Worm (Caenorhabditis elegans): ENCODE data around the gene nspd-2.

The nspd-2 gene

DNA sequence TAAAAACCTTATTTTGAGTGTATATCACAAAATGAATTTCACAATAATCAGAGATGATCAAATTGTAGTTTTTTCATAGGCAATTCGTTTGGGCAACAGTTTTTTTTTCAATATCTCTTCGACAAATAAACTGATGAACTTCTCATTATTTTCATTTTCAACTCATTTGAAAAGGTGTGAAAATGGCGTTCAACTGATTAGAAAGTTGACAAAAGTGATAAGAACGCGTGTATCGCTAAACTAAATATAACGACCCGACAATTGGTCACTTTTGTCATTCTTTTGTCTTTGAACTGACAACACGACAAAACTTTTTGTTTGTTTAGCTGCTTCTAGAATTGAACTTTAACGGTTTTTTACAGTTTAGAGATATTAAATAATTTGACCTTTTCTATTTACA lies 11.1 kb downstream of the nspd-2 start:
- TF ChIP-seq W03F9.2 (tag; optimal IDR thresholded peaks at IDR 0.05) = no peak
- TF ChIP-seq him-1 (tag; optimal IDR thresholded peaks at IDR 0.05) = no peak
- no peak for TF ChIP-seq dao-5 (tag; optimal IDR thresholded peaks at IDR 0.05)

DNA sequence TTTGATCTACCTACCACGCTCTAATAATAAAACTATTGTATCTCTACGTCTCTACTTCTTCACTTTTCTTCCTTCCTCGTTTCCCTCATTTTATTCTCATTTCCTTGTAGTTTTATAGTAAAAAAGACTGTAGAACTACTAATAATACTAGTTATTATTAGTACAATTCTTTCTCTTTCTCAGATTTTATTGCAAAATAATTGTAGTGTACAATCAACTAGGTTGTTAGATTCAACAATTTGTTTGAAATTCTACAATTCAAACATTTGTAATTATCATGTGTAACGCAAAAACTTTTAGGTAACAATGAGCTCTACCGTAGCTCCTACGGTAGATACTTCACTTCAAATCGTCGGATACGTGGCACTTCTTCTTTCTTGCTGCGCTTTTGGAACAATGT lies 11.9 kb downstream of the nspd-2 start, which contains the start of gene K07F5.12:
Gene K07F5.12, plus strand, starts transcription at position 301 of the 400 bp plus-strand sequence.
- TF ChIP-seq dao-5 (tag; optimal IDR thresholded peaks at IDR 0.05) (no peak), W03F9.2 (tag; optimal IDR thresholded peaks at IDR 0.05) (no peak), him-1 (tag; optimal IDR thresholded peaks at IDR 0.05) (no peak)

- TF ChIP-seq W03F9.2 (tag; optimal IDR thresholded peaks at IDR 0.05) (peak; percentile 75), him-1 (tag; optimal IDR thresholded peaks at IDR 0.05) (no peak)
Observed at ce11 chrIV:9857952-9858488, 14.2 kb downstream of the nspd-2 start, which contains the start of gene npp-1. TSS of gene npp-1 (plus strand) at chrIV:9858488.

ce11 chrIV:9858970-9859369 lies 15.1 kb downstream of the nspd-2 start:
- TF ChIP-seq W03F9.2 (tag; optimal IDR thresholded peaks at IDR 0.05) (no peak), him-1 (tag; optimal IDR thresholded peaks at IDR 0.05) (no peak), dao-5 (tag; optimal IDR thresholded peaks at IDR 0.05) (no peak)

DNA sequence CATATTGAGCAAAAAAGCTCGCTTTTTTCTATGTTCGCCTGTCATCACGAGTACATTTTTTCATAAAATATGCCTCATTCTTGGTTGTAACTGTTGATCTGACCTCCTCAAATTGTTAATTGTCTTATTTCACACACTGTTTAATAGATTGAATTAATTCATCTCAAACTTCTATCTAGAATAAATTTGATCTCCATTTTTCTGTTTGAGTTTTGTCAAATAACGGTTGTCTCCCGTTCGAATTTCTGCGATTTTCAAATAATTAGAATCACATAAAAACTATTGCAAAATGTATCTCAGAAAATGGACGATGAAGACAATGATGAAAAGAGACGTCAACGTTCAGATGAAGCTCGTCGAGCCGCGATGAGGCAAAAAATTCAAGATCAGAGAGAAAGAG lies 18.1 kb downstream of the nspd-2 start, which contains the start of gene K07F5.14:
Gene K07F5.14, plus strand, starts transcription at position 301 of the 400 bp plus-strand sequence.
- TF ChIP-seq W03F9.2 (tag; optimal IDR thresholded peaks at IDR 0.05) (no peak), dao-5 (tag; optimal IDR thresholded peaks at IDR 0.05) (no peak), him-1 (tag; optimal IDR thresholded peaks at IDR 0.05) (no peak)

DNA sequence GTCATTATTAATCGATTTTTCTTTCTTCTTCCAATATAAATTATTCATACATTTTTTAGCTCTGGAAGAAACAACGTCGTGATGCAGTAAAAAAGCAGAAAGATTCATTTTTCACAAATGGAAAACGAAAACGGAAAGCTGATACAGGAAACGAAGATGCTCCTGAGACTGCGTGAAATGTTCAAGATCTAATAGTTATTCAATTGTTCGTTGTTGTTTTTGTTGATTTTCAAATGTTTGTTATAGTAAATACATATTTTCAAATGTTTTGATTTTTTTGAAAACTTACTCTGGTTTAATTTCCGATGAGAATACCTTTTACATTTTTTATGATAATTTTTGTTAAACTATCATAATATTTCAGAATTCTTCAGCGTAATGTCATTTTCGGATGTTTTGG lies 20.0 kb downstream of the nspd-2 start, which contains the start of gene K07F5.16:
Gene K07F5.16, plus strand, starts transcription at position 301 of the 400 bp plus-strand sequence.
- TF ChIP-seq W03F9.2 (tag; optimal IDR thresholded peaks at IDR 0.05) (no peak), dao-5 (tag; optimal IDR thresholded peaks at IDR 0.05) (no peak), him-1 (tag; optimal IDR thresholded peaks at IDR 0.05) (no peak)

DNA sequence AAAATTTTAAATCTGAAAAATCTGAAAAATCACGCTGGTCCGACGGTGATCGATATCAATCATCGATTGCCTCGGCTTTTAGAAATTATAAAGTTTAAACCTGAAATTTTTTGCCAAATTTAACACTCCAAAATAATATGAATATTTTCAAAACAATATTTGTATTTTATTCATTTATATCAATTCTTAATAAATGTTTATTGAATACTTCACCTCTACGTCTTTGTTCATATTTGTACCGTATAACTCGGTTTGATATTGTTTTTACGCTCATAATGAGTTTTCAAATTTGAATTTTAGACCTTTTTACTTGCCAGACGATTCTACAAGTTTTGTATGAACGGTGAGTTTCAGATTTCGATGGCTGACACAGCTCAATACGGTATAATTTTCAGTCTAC lies 20.9 kb downstream of the nspd-2 start, which contains the start of the genes K07F5.15 and K07F5.22:
Gene K07F5.15, plus strand, starts transcription at position 301 of the 400 bp plus-strand sequence.
Gene K07F5.22, plus strand, starts transcription at position 301 of the 400 bp plus-strand sequence.
- TF ChIP-seq W03F9.2 (tag; optimal IDR thresholded peaks at IDR 0.05) (no peak), him-1 (tag; optimal IDR thresholded peaks at IDR 0.05) (no peak), dao-5 (tag; optimal IDR thresholded peaks at IDR 0.05) (no peak)

DNA sequence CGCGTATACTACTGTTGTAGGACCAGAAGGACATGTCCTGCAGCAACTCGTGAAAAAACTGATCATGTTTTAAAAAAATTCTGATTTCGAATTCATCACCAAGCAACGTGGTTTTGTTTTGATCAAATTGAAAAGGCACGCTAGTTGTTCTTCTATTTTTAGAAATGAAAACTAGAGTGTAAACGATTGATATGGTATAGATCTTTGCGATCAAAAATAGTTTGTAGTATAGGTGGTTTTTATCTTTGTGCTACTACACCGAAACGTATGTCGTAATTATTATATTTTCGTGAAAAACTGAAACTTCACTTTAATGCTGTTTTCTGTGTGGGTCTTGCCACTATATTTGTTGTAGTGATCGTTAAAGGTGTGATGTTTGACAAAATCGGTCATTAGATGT lies 23.0 kb downstream of the nspd-2 start:
- TF ChIP-seq W03F9.2 (tag; optimal IDR thresholded peaks at IDR 0.05) (no peak), him-1 (tag; optimal IDR thresholded peaks at IDR 0.05) (no peak), dao-5 (tag; optimal IDR thresholded peaks at IDR 0.05) (no peak)

DNA sequence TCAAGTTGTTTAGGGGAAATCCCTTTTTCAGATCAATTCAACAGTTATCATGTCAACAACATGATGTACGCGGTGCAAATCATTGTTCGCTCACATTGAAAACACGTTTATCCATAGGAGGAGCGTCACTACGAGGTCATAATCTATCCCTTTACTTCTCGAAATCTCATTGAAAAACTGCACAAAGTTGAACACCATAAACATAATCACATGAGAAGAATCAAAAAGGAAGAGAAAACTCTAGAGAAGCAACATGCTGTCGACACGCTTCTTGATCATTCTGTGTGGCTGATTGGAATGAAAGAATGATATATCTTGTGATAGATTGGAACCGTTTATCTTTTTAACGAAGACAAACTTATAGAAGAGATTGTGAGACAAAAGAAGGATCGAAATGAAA lies 24.1 kb downstream of the nspd-2 start:
- TF ChIP-seq him-1 (tag; optimal IDR thresholded peaks at IDR 0.05) (no peak), W03F9.2 (tag; optimal IDR thresholded peaks at IDR 0.05) (no peak), dao-5 (tag; optimal IDR thresholded peaks at IDR 0.05) (no peak)

- no peak for TF ChIP-seq him-1 (tag; optimal IDR thresholded peaks at IDR 0.05)
- TF ChIP-seq dao-5 (tag; optimal IDR thresholded peaks at IDR 0.05) = no peak
- no peak for TF ChIP-seq W03F9.2 (tag; optimal IDR thresholded peaks at IDR 0.05)
Observed at ce11 chrIV:9869344-9869743, 25.5 kb downstream of the nspd-2 start.

- no peak for TF ChIP-seq him-1 (tag; optimal IDR thresholded peaks at IDR 0.05)
- no peak for TF ChIP-seq dao-5 (tag; optimal IDR thresholded peaks at IDR 0.05)
- no peak for TF ChIP-seq W03F9.2 (tag; optimal IDR thresholded peaks at IDR 0.05)
Observed at ce11 chrIV:9872210-9872609, 28.4 kb downstream of the nspd-2 start.

DNA sequence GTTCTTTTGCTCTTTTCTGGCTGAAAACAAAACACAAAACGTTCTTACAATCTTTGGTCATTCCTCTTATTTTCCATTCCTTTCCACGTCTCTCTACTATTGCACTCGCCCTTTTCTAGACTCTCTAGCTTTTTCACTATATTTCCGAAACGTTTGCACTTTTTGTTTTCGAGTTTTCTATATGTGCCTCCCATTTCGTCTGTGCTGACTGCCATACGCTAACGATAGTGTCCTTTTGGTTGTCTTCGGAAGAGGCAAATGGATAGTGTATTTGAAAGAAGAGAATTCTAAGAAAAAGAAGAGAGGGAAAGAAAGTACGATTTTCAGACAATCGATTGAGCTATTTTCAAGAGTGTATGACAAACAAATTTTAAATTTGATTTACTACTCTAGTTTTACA lies 28.9 kb downstream of the nspd-2 start:
- no peak for TF ChIP-seq him-1 (tag; optimal IDR thresholded peaks at IDR 0.05)
- no peak for TF ChIP-seq W03F9.2 (tag; optimal IDR thresholded peaks at IDR 0.05)
- TF ChIP-seq dao-5 (tag; optimal IDR thresholded peaks at IDR 0.05) = no peak

DNA sequence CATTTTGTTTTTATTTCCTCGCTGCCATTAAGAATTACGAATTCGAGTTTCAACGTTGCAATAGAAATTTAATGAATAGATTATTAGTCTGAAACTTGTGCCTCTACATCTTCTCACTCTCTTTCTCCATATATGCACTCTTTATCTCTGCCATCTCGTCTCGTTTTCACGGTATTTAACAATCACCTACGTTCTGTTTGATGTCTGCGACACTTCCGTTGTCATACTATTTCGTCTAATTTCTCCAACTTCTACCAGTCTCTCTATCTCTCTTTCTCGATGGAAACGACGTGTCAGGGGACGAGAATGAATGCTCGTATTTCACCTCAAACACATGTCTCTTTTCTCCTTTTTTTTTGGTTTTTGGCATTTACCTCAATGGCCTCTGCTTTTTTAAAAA lies 30.0 kb downstream of the nspd-2 start:
- TF ChIP-seq dao-5 (tag; optimal IDR thresholded peaks at IDR 0.05) (no peak), W03F9.2 (tag; optimal IDR thresholded peaks at IDR 0.05) (peak; percentile 30)

ce11 chrIV:9875646-9876045 lies 31.8 kb downstream of the nspd-2 start:
- TF ChIP-seq W03F9.2 (tag; optimal IDR thresholded peaks at IDR 0.05) (no peak), dao-5 (tag; optimal IDR thresholded peaks at IDR 0.05) (no peak), him-1 (tag; optimal IDR thresholded peaks at IDR 0.05) (no peak)

DNA sequence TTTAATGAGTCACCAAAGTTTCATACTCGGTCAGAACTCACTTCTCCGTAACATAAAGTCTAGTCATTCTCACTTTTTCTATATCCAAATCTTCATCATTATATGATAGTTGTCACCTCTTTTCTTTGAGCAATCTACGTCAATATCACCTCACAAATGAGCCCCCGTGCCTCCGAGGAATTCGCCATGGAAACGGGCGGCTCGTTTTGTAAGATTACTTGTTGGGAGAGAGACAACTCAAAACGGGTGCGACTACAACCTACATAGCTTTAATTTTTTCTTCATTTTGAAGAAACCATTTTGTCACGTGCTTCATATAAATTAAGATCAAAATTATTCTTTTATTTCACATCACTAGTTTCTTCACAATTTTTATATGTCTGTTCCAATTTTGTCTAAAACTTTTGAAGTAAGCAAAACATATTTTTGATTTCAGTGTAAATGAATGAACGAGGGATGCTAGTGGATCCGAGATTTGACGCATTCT lies 35.1 kb downstream of the nspd-2 start, which contains the start of gene nhr-4:
Gene nhr-4, plus strand, starts transcription at position 437 of the 487 bp plus-strand sequence.
- no peak for TF ChIP-seq W03F9.2 (tag; optimal IDR thresholded peaks at IDR 0.05)
- no peak for TF ChIP-seq him-1 (tag; optimal IDR thresholded peaks at IDR 0.05)
- no peak for TF ChIP-seq dao-5 (tag; optimal IDR thresholded peaks at IDR 0.05)

Data from whole organism, L4/young adult.